Fruit fly (Drosophila melanogaster) whole organism, embryonic: ENCODE results near the gene yellow-f.

Experiments used
- Blimp-1 ChIP-seq: fragments of 200-800 bp; sonication (Bioruptor generic); optimal IDR thresholded peaks from 3 replicates; lab custom pipeline; 2018; ENCODE audit warnings: missing biosample characterization, missing genetic modification characterization, mild to moderate bottlenecking, moderate library complexity, missing genetic modification reagents
- CG10462 ChIP-seq: fragments of 200-800 bp; sonication (Bioruptor generic); optimal IDR thresholded peaks from 2 replicates; lab custom pipeline; 2016; ENCODE audit warnings: missing biosample characterization, missing genetic modification characterization
- CG12299 ChIP-seq: fragments of 200-800 bp; sonication (Bioruptor generic); optimal IDR thresholded peaks from 2 replicates; lab custom pipeline; 2018; ENCODE audit warnings: missing biosample characterization, mild to moderate bottlenecking, missing genetic modification characterization
- CG1233 ChIP-seq: fragments of 200-800 bp; sonication (Bioruptor generic); optimal IDR thresholded peaks from 4 replicates; lab custom pipeline; 2018; ENCODE audit warnings: missing biosample characterization, mild to moderate bottlenecking, missing genetic modification characterization
- CG13775 ChIP-seq: fragments of 200-800 bp; sonication (Bioruptor generic); optimal IDR thresholded peaks from 3 replicates; lab custom pipeline; 2017; ENCODE audit warnings: missing biosample characterization, mild to moderate bottlenecking, missing genetic modification characterization
- CG16863 ChIP-seq: fragments of 200-800 bp; sonication (Bioruptor generic); optimal IDR thresholded peaks from 3 replicates; lab custom pipeline; 2016; ENCODE audit warnings: missing biosample characterization, missing genetic modification characterization
- CG30020 ChIP-seq: fragments of 200-800 bp; optimal IDR thresholded peaks from 2 replicates; lab custom pipeline; 2019; ENCODE audit warnings: missing biosample characterization, mild to moderate bottlenecking, missing genetic modification characterization, moderate library complexity
- CG3838 ChIP-seq: fragments of 200-800 bp; sonication (Bioruptor generic); optimal IDR thresholded peaks from 3 replicates; lab custom pipeline; 2016; ENCODE audit warnings: missing biosample characterization, missing genetic modification characterization
- CG4328 ChIP-seq: fragments of 200-800 bp; sonication (Bioruptor generic); optimal IDR thresholded peaks from 3 replicates; lab custom pipeline; 2017; ENCODE audit warnings: missing biosample characterization, missing genetic modification reagents, missing genetic modification characterization
- CG4360 ChIP-seq: fragments of 200-800 bp; sonication (Bioruptor generic); IDR thresholded peaks from 2 replicates; pipeline ENCODE4 v1.3.6; 2022; ENCODE audit warnings: missing biosample characterization, missing genetic modification characterization
- CG4424 ChIP-seq: fragments of 200-800 bp; sonication (Bioruptor generic); optimal IDR thresholded peaks from 3 replicates; lab custom pipeline; 2016; ENCODE audit warnings: missing biosample characterization, missing genetic modification characterization
- CG5245 ChIP-seq: fragments of 200-800 bp; sonication (Bioruptor generic); optimal IDR thresholded peaks from 3 replicates; lab custom pipeline; 2016; ENCODE audit warnings: missing biosample characterization, missing genetic modification characterization
- CG6689 ChIP-seq: fragments of 200-800 bp; sonication (Bioruptor generic); IDR thresholded peaks from 2 replicates; pipeline ENCODE4 v1.3.6; 2022; ENCODE audit warnings: missing biosample characterization, missing genetic modification characterization
- CG6791 ChIP-seq: fragments of 200-800 bp; sonication (Bioruptor generic); IDR thresholded peaks from 3 replicates; pipeline ENCODE4 v1.3.6; 2022; ENCODE audit warnings: missing biosample characterization, missing genetic modification characterization; ENCODE audit not compliant: partially characterized antibody
- CG9876 ChIP-seq: fragments of 200-800 bp; sonication (Bioruptor generic); optimal IDR thresholded peaks from 2 replicates; lab custom pipeline; 2016; ENCODE audit warnings: missing biosample characterization, missing genetic modification characterization
- CkIIα-i1 ChIP-seq: fragments of 200-800 bp; sonication (Bioruptor generic); IDR thresholded peaks from 2 replicates; pipeline ENCODE4 v1.3.6; 2022; ENCODE audit warnings: missing biosample characterization, missing genetic modification characterization
- D19A ChIP-seq: fragments of 200-800 bp; optimal IDR thresholded peaks from 3 replicates; lab custom pipeline; 2019; ENCODE audit warnings: missing biosample characterization, mild to moderate bottlenecking, missing genetic modification characterization, moderate library complexity
- Dfd ChIP-seq, 2 experiments: fragments of >200 bp; optimal IDR thresholded peaks; 2 replicates each; lab custom pipeline; 2017; ENCODE audit warnings: missing biosample characterization in 2 of 2, missing genetic modification characterization in 2 of 2
- E2f1 ChIP-seq: fragments of 200-800 bp; sonication (Bioruptor generic); IDR thresholded peaks from 2 replicates; pipeline ENCODE4 v1.3.6; 2022; ENCODE audit warnings: missing biosample characterization, missing genetic modification characterization
- ERR ChIP-seq: fragments of 200-800 bp; sonication (Bioruptor generic); optimal IDR thresholded peaks from 2 replicates; lab custom pipeline; 2016; ENCODE audit warnings: missing biosample characterization, missing genetic modification characterization
- Eip74EF ChIP-seq, 2 experiments: fragments of 200-800 bp in 1 of 2; fragments of >200 bp in 1 of 2; sonication (Bioruptor generic) in 1 of 2; optimal IDR thresholded peaks; 2 replicates each; lab custom pipeline; 2017 to 2019; ENCODE audit warnings: missing biosample characterization in 2 of 2, missing genetic modification characterization in 2 of 2, mild to moderate bottlenecking in 1 of 2, moderate library complexity in 1 of 2
- Gug ChIP-seq: fragments of 200-800 bp; sonication (Bioruptor generic); IDR thresholded peaks from 4 replicates; pipeline ENCODE4 v1.3.6; 2022; ENCODE audit warnings: missing biosample characterization, missing genetic modification characterization
- H2.0 ChIP-seq: fragments of 200-800 bp; sonication (Bioruptor generic); IDR thresholded peaks from 2 replicates; pipeline ENCODE4 v1.3.6; 2022; ENCODE audit warnings: missing biosample characterization, missing genetic modification characterization
- HHEX ChIP-seq: fragments of 200-800 bp; sonication (Bioruptor generic); optimal IDR thresholded peaks from 3 replicates; lab custom pipeline; 2017; ENCODE audit warnings: missing biosample characterization, mild to moderate bottlenecking, missing genetic modification characterization, missing genetic modification reagents
- Hr51 ChIP-seq, 2 experiments: fragments of 200-800 bp; sonication (Bioruptor generic); optimal IDR thresholded peaks; 2 replicates in 1 of 2; 3 replicates in 1 of 2; lab custom pipeline; 2016 to 2018; ENCODE audit warnings: missing biosample characterization in 2 of 2, missing genetic modification characterization in 2 of 2, mild to moderate bottlenecking in 1 of 2, moderate library complexity in 1 of 2
- Kr ChIP-seq: fragments of 200-800 bp; sonication (Bioruptor generic); optimal IDR thresholded peaks from 2 replicates; lab custom pipeline; 2017; ENCODE audit warnings: missing biosample characterization, mild to moderate bottlenecking, missing genetic modification characterization
- Nf-YC ChIP-seq: fragments of 200-800 bp; optimal IDR thresholded peaks from 3 replicates; lab custom pipeline; 2019; ENCODE audit warnings: missing biosample characterization, mild to moderate bottlenecking, missing genetic modification characterization, moderate library complexity
- caup ChIP-seq: fragments of 200-800 bp; sonication (Bioruptor generic); optimal IDR thresholded peaks from 3 replicates; lab custom pipeline; 2017; ENCODE audit warnings: missing biosample characterization, mild to moderate bottlenecking, missing genetic modification characterization, moderate library complexity; ENCODE audit not compliant: severe bottlenecking
- dpn ChIP-seq, 2 experiments: fragments of 200-800 bp; sonication (Bioruptor generic); optimal IDR thresholded peaks; 3 replicates each; lab custom pipeline; 2016; ENCODE audit warnings: missing biosample characterization in 2 of 2, missing genetic modification characterization in 2 of 2
- emc ChIP-seq: fragments of 200-800 bp; sonication (Bioruptor generic); optimal IDR thresholded peaks from 2 replicates; lab custom pipeline; 2016; ENCODE audit warnings: missing biosample characterization, missing genetic modification characterization
- eyg ChIP-seq: fragments of 200-800 bp; sonication (Bioruptor generic); optimal IDR thresholded peaks from 3 replicates; lab custom pipeline; 2016; ENCODE audit warnings: missing biosample characterization, missing genetic modification characterization
- fru ChIP-seq: fragments of >200 bp; optimal IDR thresholded peaks from 2 replicates; lab custom pipeline; 2017
- gce ChIP-seq: fragments of 200-800 bp; sonication (Bioruptor generic); IDR thresholded peaks from 3 replicates; pipeline ENCODE4 v1.3.6; 2022; ENCODE audit warnings: missing biosample characterization, missing genetic modification characterization
- gcm ChIP-seq: fragments of 200-800 bp; sonication (Bioruptor generic); optimal IDR thresholded peaks from 2 replicates; lab custom pipeline; 2019; ENCODE audit warnings: missing biosample characterization, mild to moderate bottlenecking, missing genetic modification characterization, moderate library complexity
- gfzf ChIP-seq: fragments of 200-800 bp; sonication (Bioruptor generic); optimal IDR thresholded peaks from 2 replicates; lab custom pipeline; 2016; ENCODE audit warnings: missing biosample characterization, mild to moderate bottlenecking, missing genetic modification characterization, moderate library complexity
- ind ChIP-seq: fragments of 200-800 bp; sonication (Bioruptor generic); optimal IDR thresholded peaks from 3 replicates; lab custom pipeline; 2016; ENCODE audit warnings: missing biosample characterization, missing genetic modification characterization
- insv ChIP-seq, 2 experiments: fragments of 200-800 bp; sonication (Bioruptor generic); optimal IDR thresholded peaks; 3 replicates each; lab custom pipeline; 2016 to 2018; ENCODE audit warnings: missing biosample characterization in 2 of 2, missing genetic modification characterization in 2 of 2
- jigr1 ChIP-seq: fragments of 200-800 bp; sonication (Bioruptor generic); IDR thresholded peaks from 3 replicates; pipeline ENCODE4 v1.3.6; 2022; ENCODE audit warnings: missing biosample characterization, missing genetic modification characterization
- jing ChIP-seq: fragments of 200-800 bp; sonication (Bioruptor generic); optimal IDR thresholded peaks from 2 replicates; lab custom pipeline; 2018; ENCODE audit warnings: missing biosample characterization, mild to moderate bottlenecking, missing genetic modification characterization
- lov ChIP-seq, 2 experiments: fragments of 200-800 bp in 1 of 2; fragments of >200 bp in 1 of 2; sonication (Bioruptor generic) in 1 of 2; IDR thresholded peaks in 1 of 2; optimal IDR thresholded peaks in 1 of 2; 2 replicates in 1 of 2; 3 replicates in 1 of 2; pipeline versions ENCODE4 v1.3.6 to Lab custom; 2017 to 2022; ENCODE audit warnings: missing biosample characterization in 1 of 2, missing genetic modification characterization in 1 of 2
- luna ChIP-seq: fragments of 200-800 bp; sonication (Bioruptor generic); optimal IDR thresholded peaks from 2 replicates; lab custom pipeline; 2016; ENCODE audit warnings: missing biosample characterization, missing genetic modification characterization
- nerfin-1 ChIP-seq: fragments of 200-800 bp; sonication (Bioruptor generic); optimal IDR thresholded peaks from 3 replicates; lab custom pipeline; 2019; ENCODE audit warnings: missing biosample characterization, mild to moderate bottlenecking, missing genetic modification characterization, moderate library complexity
- repo ChIP-seq: fragments of 200-800 bp; sonication (Bioruptor generic); optimal IDR thresholded peaks from 2 replicates; lab custom pipeline; 2016; ENCODE audit warnings: missing biosample characterization, missing genetic modification characterization
- schlank ChIP-seq: fragments of 200-800 bp; sonication (Bioruptor generic); optimal IDR thresholded peaks from 2 replicates; lab custom pipeline; 2018; ENCODE audit warnings: missing biosample characterization, mild to moderate bottlenecking, missing genetic modification characterization
- slp2 ChIP-seq: fragments of 200-800 bp; sonication (Bioruptor generic); optimal IDR thresholded peaks from 2 replicates; lab custom pipeline; 2016; ENCODE audit warnings: missing biosample characterization, missing genetic modification characterization
- tin ChIP-seq: fragments of 200-800 bp; sonication (Bioruptor generic); optimal IDR thresholded peaks from 3 replicates; lab custom pipeline; 2016; ENCODE audit warnings: missing biosample characterization, missing genetic modification characterization
- tll ChIP-seq, 2 experiments: fragments of 200-800 bp in 1 of 2; fragments of >200 bp in 1 of 2; sonication (Bioruptor generic) in 1 of 2; optimal IDR thresholded peaks; 2 replicates each; lab custom pipeline; 2017 to 2019; ENCODE audit warnings: missing biosample characterization in 2 of 2, missing genetic modification characterization in 2 of 2, mild to moderate bottlenecking in 1 of 2, moderate library complexity in 1 of 2
- trem ChIP-seq: fragments of 200-800 bp; optimal IDR thresholded peaks from 3 replicates; lab custom pipeline; 2019; ENCODE audit warnings: missing biosample characterization, mild to moderate bottlenecking, missing genetic modification characterization, moderate library complexity

Gene yellow-f

dm6 chr3R:13030257-13031173, 37.5 kb upstream of the yellow-f start, which contains the start of the genes CG46281 and CG46280 (continued):
- TF ChIP-seq gce (GFP tag; lab: Robert Waterston, UW) (no peak), CG4360 (no peak), jing (no peak), eyg (GFP tag; lab: Kevin White, UChicago) (peak; percentile 21), H2.0 (GFP tag; lab: Robert Waterston, UW) (no peak), Blimp-1 (no peak), CG30020 (tag; lab: Kevin White, UChicago) (peak; percentile 74), jigr1 (GFP tag; lab: Robert Waterston, UW) (no peak), ind (no peak), tll (GFP tag; optimal IDR thresholded peaks at IDR 0.05; lab: Kevin White, UChicago) (peak in 1 of 2 experiments; percentile 68), insv (GFP tag; optimal IDR thresholded peaks at IDR 0.05; lab: Kevin White, UChicago) (peak in 1 of 2 experiments; percentile 12), CG1233 (no peak), CG6689 (no peak), CG12299 (peak; percentile 18), D19A (tag; lab: Kevin White, UChicago) (no peak), trem (tag; lab: Kevin White, UChicago) (peak; percentile 76), CG3838 (no peak), CG16863 (GFP tag; lab: Kevin White, UChicago) (peak; percentile 22), luna (GFP tag; lab: Kevin White, UChicago) (no peak), HHEX (no peak), Kr (GFP tag; lab: Kevin White, UChicago) (no peak), gfzf (GFP tag; lab: Kevin White, UChicago) (peak; percentile 78), CkIIα-i1 (GFP tag; lab: Robert Waterston, UW) (no peak), E2f1 (GFP tag; lab: Robert Waterston, UW) (no peak), emc (GFP tag; lab: Kevin White, UChicago) (no peak), slp2 (GFP tag; lab: Kevin White, UChicago) (no peak), Nf-YC (tag; lab: Kevin White, UChicago) (no peak), gcm (GFP tag; lab: Kevin White, UChicago) (no peak), Eip74EF (GFP tag; optimal IDR thresholded peaks at IDR 0.05; lab: Kevin White, UChicago) (no peak), CG5245 (GFP tag; lab: Kevin White, UChicago) (no peak), CG4328 (peak; percentile 22), caup (GFP tag; lab: Kevin White, UChicago) (no peak), CG6791 (GFP tag; lab: Robert Waterston, UW) (peak; percentile 54; the same call in 2 of the 3 replicates), CG10462 (GFP tag; lab: Kevin White, UChicago) (no peak), CG4424 (GFP tag; lab: Kevin White, UChicago) (peak; percentile 20), Dfd (GFP tag; optimal IDR thresholded peaks at IDR 0.05; lab: Kevin White, UChicago) (no peak), dpn (GFP tag; optimal IDR thresholded peaks at IDR 0.05; lab: Kevin White, UChicago) (peak; percentile 28 to 51), CG9876 (no peak), repo (GFP tag; lab: Kevin White, UChicago) (peak; percentile 9), lov (optimal IDR thresholded peaks at IDR 0.05; lab: Kevin White, UChicago) (no peak), lov (GFP tag; IDR thresholded peaks at IDR 0.05; lab: Robert Waterston, UW) (no peak), Hr51 (GFP tag; optimal IDR thresholded peaks at IDR 0.05; lab: Kevin White, UChicago) (peak in 1 of 2 experiments; percentile 11), schlank (tag; lab: Kevin White, UChicago) (no peak), fru (lab: Kevin White, UChicago) (no peak), nerfin-1 (peak; percentile 43), ERR (GFP tag; lab: Kevin White, UChicago) (no peak), Gug (GFP tag; lab: Robert Waterston, UW) (no peak), tin (peak; percentile 29), CG13775 (GFP tag; lab: Kevin White, UChicago) (peak; percentile 30)
